Fruit fly (Drosophila melanogaster) whole organism, pupa: ENCODE data around the gene CG3744.

ENCODE experiments used
- CG10348 ChIP-seq: fragments of 200-800 bp; sonication (Bioruptor generic); IDR thresholded peaks from 2 replicates; pipeline ENCODE4 v1.3.6; 2022; ENCODE audit warnings: missing biosample characterization, missing genetic modification characterization
- CG13204 ChIP-seq: fragments of 200-800 bp; sonication (Bioruptor generic); optimal IDR thresholded peaks from 2 replicates; lab custom pipeline; 2018; ENCODE audit warnings: missing biosample characterization, mild to moderate bottlenecking, missing genetic modification characterization, moderate library complexity
- CG14655 ChIP-seq: fragments of 200-800 bp; sonication (Bioruptor generic); optimal IDR thresholded peaks from 3 replicates; lab custom pipeline; 2017; ENCODE audit warnings: mild to moderate bottlenecking, missing biosample characterization, missing genetic modification reagents, missing genetic modification characterization
- CG17806 ChIP-seq: fragments of 200-800 bp; sonication (Bioruptor generic); optimal IDR thresholded peaks from 2 replicates; lab custom pipeline; 2018; ENCODE audit warnings: missing biosample characterization, mild to moderate bottlenecking, missing genetic modification characterization, moderate library complexity
- CG34367 ChIP-seq: fragments of 200-800 bp; sonication (Bioruptor generic); optimal IDR thresholded peaks from 2 replicates; lab custom pipeline; 2018; ENCODE audit warnings: missing biosample characterization, mild to moderate bottlenecking, missing genetic modification characterization
- CG4496 ChIP-seq: fragments of 200-800 bp; sonication (Bioruptor generic); IDR thresholded peaks from 3 replicates; pipeline ENCODE4 v1.3.6; 2022; ENCODE audit warnings: missing biosample characterization, missing genetic modification characterization
- CG8159 ChIP-seq: fragments of 200-800 bp; sonication (Bioruptor generic); optimal IDR thresholded peaks from 3 replicates; lab custom pipeline; 2018; ENCODE audit warnings: missing biosample characterization, mild to moderate bottlenecking, missing genetic modification characterization, moderate library complexity
- CG8301 ChIP-seq: fragments of 200-800 bp; sonication (Bioruptor generic); optimal IDR thresholded peaks from 2 replicates; lab custom pipeline; 2018; ENCODE audit warnings: missing biosample characterization, mild to moderate bottlenecking, missing genetic modification characterization
- D1 ChIP-seq: fragments of 200-800 bp; sonication (Bioruptor generic); optimal IDR thresholded peaks from 2 replicates; lab custom pipeline; 2018; ENCODE audit warnings: missing biosample characterization, mild to moderate bottlenecking, missing genetic modification characterization, moderate library complexity
- EcR ChIP-seq: fragments of 200-800 bp; sonication (Bioruptor generic); optimal IDR thresholded peaks from 3 replicates; lab custom pipeline; 2019; ENCODE audit warnings: missing biosample characterization, missing genetic modification characterization, mild to moderate bottlenecking, moderate library complexity, missing genetic modification reagents
- Pif1A ChIP-seq: fragments of 200-800 bp; sonication (Bioruptor generic); optimal IDR thresholded peaks from 3 replicates; lab custom pipeline; 2016; ENCODE audit warnings: missing biosample characterization, missing genetic modification characterization
- Pif1B ChIP-seq: fragments of 200-800 bp; sonication (Bioruptor generic); optimal IDR thresholded peaks from 3 replicates; lab custom pipeline; 2016; ENCODE audit warnings: missing biosample characterization, missing genetic modification characterization

DNA sequence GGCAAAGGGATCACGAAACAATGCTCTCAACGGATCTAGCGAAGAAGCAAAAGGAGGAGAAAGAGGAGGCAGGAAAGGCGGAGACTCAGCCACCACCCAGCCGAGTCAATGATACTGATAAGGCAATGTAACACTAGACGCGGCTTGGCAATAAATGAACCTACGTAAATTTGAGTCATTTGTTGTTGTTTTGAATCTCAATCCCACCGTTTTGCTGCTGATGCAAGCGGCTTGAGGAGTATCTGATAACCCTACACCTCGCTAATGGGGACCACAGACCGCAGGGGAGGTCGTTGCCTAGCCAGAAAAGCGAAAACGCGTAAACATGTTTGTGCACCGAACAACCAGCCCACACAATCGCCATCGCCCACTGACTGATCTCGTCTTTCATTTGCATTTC, 2.2 kb upstream of the CG3744 start:
- TF ChIP-seq EcR (GFP tag; lab: Kevin White, UChicago) = peak; percentile 84
- TF ChIP-seq CG8159 = no peak
- TF ChIP-seq CG34367 (tag; lab: Kevin White, UChicago) = no peak
- no peak for TF ChIP-seq CG10348
- no peak for TF ChIP-seq CG14655
- no peak for TF ChIP-seq CG4496
- no peak for TF ChIP-seq Pif1B
- no peak for TF ChIP-seq CG8301 (tag; lab: Kevin White, UChicago)
- TF ChIP-seq Pif1A = no peak
- TF ChIP-seq D1 (tag; lab: Kevin White, UChicago) = no peak
- no peak for TF ChIP-seq CG13204 (GFP tag; lab: Kevin White, UChicago)
- TF ChIP-seq CG17806 (tag; lab: Kevin White, UChicago) = no peak
